Worm (Caenorhabditis elegans) whole organism, late embryonic: ENCODE results near the gene xbx-9.

Source experiments
- C08G9.2 ChIP-seq: sonication (generic microtip); optimal IDR thresholded peaks from 2 replicates; lab custom pipeline; 2016; ENCODE audit warnings: mild to moderate bottlenecking, missing genetic modification characterization, moderate library complexity, missing compliant biosample characterization
- Y22D7AL.16 ChIP-seq: sonication (generic microtip); optimal IDR thresholded peaks from 2 replicates; lab custom pipeline; 2016; ENCODE audit warnings: missing genetic modification characterization, missing compliant biosample characterization
- ceh-14 ChIP-seq: sonication (generic microtip); optimal IDR thresholded peaks from 2 replicates; lab custom pipeline; 2016; ENCODE audit warnings: missing genotype, missing genetic modification characterization, missing compliant biosample characterization
- ceh-19 ChIP-seq: fragments of 200-800 bp; sonication (Bioruptor generic); optimal IDR thresholded peaks from 2 replicates; lab custom pipeline; 2018; ENCODE audit warnings: mild to moderate bottlenecking, missing genetic modification characterization, missing compliant biosample characterization
- ceh-22 ChIP-seq: sonication (generic microtip); optimal IDR thresholded peaks from 2 replicates; lab custom pipeline; 2017; ENCODE audit warnings: missing biosample characterization, missing genetic modification characterization
- ceh-24 ChIP-seq: sonication (generic microtip); optimal IDR thresholded peaks from 2 replicates; lab custom pipeline; 2016; ENCODE audit warnings: mild to moderate bottlenecking, missing genetic modification characterization, missing compliant biosample characterization
- ceh-30 ChIP-seq: fragments of 150-350 bp; optimal IDR thresholded peaks from 2 replicates; lab custom pipeline; 2014; ENCODE audit warnings: missing biosample characterization, missing genetic modification characterization
- ceh-34 ChIP-seq: sonication (generic microtip); optimal IDR thresholded peaks from 2 replicates; lab custom pipeline; 2016; ENCODE audit warnings: mild to moderate bottlenecking, missing genetic modification characterization, missing compliant biosample characterization
- dmd-4 ChIP-seq: sonication (generic microtip); optimal IDR thresholded peaks from 2 replicates; lab custom pipeline; 2016; ENCODE audit warnings: borderline replicate concordance, missing genetic modification characterization, missing compliant biosample characterization
- elt-2 ChIP-seq: sonication (generic microtip); optimal IDR thresholded peaks from 2 replicates; lab custom pipeline; 2016; ENCODE audit warnings: missing genetic modification reagents, missing genetic modification characterization, missing compliant biosample characterization
- ets-4 ChIP-seq: sonication (generic microtip); optimal IDR thresholded peaks from 2 replicates; lab custom pipeline; 2016; ENCODE audit warnings: missing genetic modification characterization, missing compliant biosample characterization
- eyg-1 ChIP-seq: sonication (generic microtip); optimal IDR thresholded peaks from 2 replicates; lab custom pipeline; 2016; ENCODE audit warnings: missing genotype, missing genetic modification characterization, missing compliant biosample characterization
- fax-1 ChIP-seq: sonication (generic microtip); optimal IDR thresholded peaks from 2 replicates; lab custom pipeline; 2016; ENCODE audit warnings: missing genotype, missing genetic modification characterization, missing compliant biosample characterization
- fkh-10 ChIP-seq: fragments of 150-350 bp; optimal IDR thresholded peaks from 2 replicates; lab custom pipeline; 2014; ENCODE audit warnings: missing biosample characterization, missing genetic modification reagents, missing genetic modification characterization
- fkh-6 ChIP-seq: sonication (generic microtip); optimal IDR thresholded peaks from 2 replicates; lab custom pipeline; 2016; ENCODE audit warnings: missing genetic modification characterization, missing compliant biosample characterization
- gmeb-2 ChIP-seq: sonication (generic microtip); optimal IDR thresholded peaks from 2 replicates; lab custom pipeline; 2016; ENCODE audit warnings: missing genetic modification characterization, inconsistent platforms, missing compliant biosample characterization
- hlh-6 ChIP-seq: sonication (generic microtip); optimal IDR thresholded peaks from 2 replicates; lab custom pipeline; 2016; ENCODE audit warnings: missing genotype, missing genetic modification characterization, missing compliant biosample characterization
- hlh-8 ChIP-seq: sonication (generic microtip); optimal IDR thresholded peaks from 2 replicates; lab custom pipeline; 2016; ENCODE audit warnings: missing genotype, missing genetic modification characterization, missing compliant biosample characterization
- lim-6 ChIP-seq: sonication (generic microtip); optimal IDR thresholded peaks from 2 replicates; lab custom pipeline; 2016; ENCODE audit warnings: missing genetic modification characterization, missing compliant biosample characterization
- madf-2 ChIP-seq: sonication (generic microtip); optimal IDR thresholded peaks from 2 replicates; lab custom pipeline; 2017; ENCODE audit warnings: missing genetic modification characterization, missing compliant biosample characterization
- odd-2 ChIP-seq: sonication (generic microtip); optimal IDR thresholded peaks from 2 replicates; lab custom pipeline; 2017; ENCODE audit warnings: antibody characterized with exemption, mild to moderate bottlenecking, missing genetic modification characterization, missing compliant biosample characterization
- pax-1 ChIP-seq: fragments of 150-350 bp; optimal IDR thresholded peaks from 2 replicates; lab custom pipeline; 2014; ENCODE audit warnings: missing biosample characterization, missing genetic modification characterization
- pha-4 ChIP-seq: fragments of 150-350 bp; optimal IDR thresholded peaks from 2 replicates; lab custom pipeline; 2018; ENCODE audit warnings: missing biosample characterization, missing genetic modification reagents, missing genetic modification characterization
- pqm-1 ChIP-seq: sonication (generic microtip); optimal IDR thresholded peaks from 2 replicates; lab custom pipeline; 2016; ENCODE audit warnings: missing genetic modification characterization, missing compliant biosample characterization
- pros-1 ChIP-seq: fragments of 150-350 bp; optimal IDR thresholded peaks from 2 replicates; lab custom pipeline; 2014; ENCODE audit warnings: missing biosample characterization, missing genetic modification reagents, missing genetic modification characterization
- ref-2 ChIP-seq: sonication (generic microtip); optimal IDR thresholded peaks from 2 replicates; lab custom pipeline; 2016; ENCODE audit warnings: missing genetic modification characterization, missing compliant biosample characterization
- rnt-1 ChIP-seq: sonication (generic microtip); optimal IDR thresholded peaks from 2 replicates; lab custom pipeline; 2016; ENCODE audit warnings: missing genetic modification characterization, missing compliant biosample characterization
- sdc-2 ChIP-seq: sonication (generic microtip); optimal IDR thresholded peaks from 2 replicates; lab custom pipeline; 2016; ENCODE audit warnings: missing genotype, missing genetic modification characterization, missing compliant biosample characterization
- sox-4 ChIP-seq: sonication (generic microtip); optimal IDR thresholded peaks from 2 replicates; lab custom pipeline; 2017; ENCODE audit warnings: mild to moderate bottlenecking, missing genetic modification characterization, inconsistent platforms, missing compliant biosample characterization
- tbx-2 ChIP-seq: sonication (generic microtip); optimal IDR thresholded peaks from 2 replicates; lab custom pipeline; 2016; ENCODE audit warnings: missing genetic modification characterization, missing compliant biosample characterization
- tbx-7 ChIP-seq: sonication (generic microtip); optimal IDR thresholded peaks from 2 replicates; lab custom pipeline; 2016; ENCODE audit warnings: missing genotype, missing genetic modification characterization, missing compliant biosample characterization
- ttx-3 ChIP-seq: sonication (generic microtip); optimal IDR thresholded peaks from 2 replicates; lab custom pipeline; 2016; ENCODE audit warnings: missing genetic modification reagents, missing genetic modification characterization, missing compliant biosample characterization
- unc-3 ChIP-seq, 2 experiments: fragments of 200-800 bp in 1 of 2; sonication (Bioruptor generic) in 1 of 2; sonication (generic microtip) in 1 of 2; conservative IDR thresholded peaks in 1 of 2; optimal IDR thresholded peaks in 1 of 2; 2 replicates each; pipeline versions ENCODE4 v1.3.6 to Lab custom; 2016 to 2022; ENCODE audit warnings: missing compliant biosample characterization in 2 of 2, missing genetic modification characterization in 2 of 2, missing genetic modification reagents in 1 of 2
- unc-42 ChIP-seq: sonication (generic microtip); optimal IDR thresholded peaks from 2 replicates; lab custom pipeline; 2016; ENCODE audit warnings: missing genotype, missing genetic modification characterization, missing compliant biosample characterization
- unc-86 ChIP-seq: sonication (generic microtip); optimal IDR thresholded peaks from 2 replicates; lab custom pipeline; 2016; ENCODE audit warnings: missing genetic modification characterization, missing compliant biosample characterization
- ztf-16 ChIP-seq: sonication (generic microtip); optimal IDR thresholded peaks from 2 replicates; lab custom pipeline; 2017; ENCODE audit warnings: missing genetic modification characterization, missing compliant biosample characterization

xbx-9 gene

ce11 chrV:12751495-12752050, 17.6 kb downstream of the xbx-9 start, which contains the start of gene C15C8.6:
Gene C15C8.6, minus strand, starts transcription at chrV:12751545.
- TF ChIP-seq ceh-19 (GFP tag; lab: Kevin White, UChicago): no peak
- no peak for TF ChIP-seq ceh-24

ce11 chrV:12752407-12752806, 18.4 kb downstream of the xbx-9 start, which contains the start of gene C15C8.8:
Gene C15C8.8, minus strand, starts transcription at chrV:12752507.
- TF ChIP-seq rnt-1 (tag; lab: Kevin White, UChicago): no peak
- no peak for TF ChIP-seq gmeb-2
- no peak for TF ChIP-seq unc-3 (GFP tag; conservative IDR thresholded peaks at IDR 0.05; lab: Robert Waterston, UW)
- no peak for TF ChIP-seq unc-3 (tag; optimal IDR thresholded peaks at IDR 0.05; lab: Kevin White, UChicago)
- TF ChIP-seq ceh-22: no peak
- no peak for TF ChIP-seq pax-1 (tag; lab: Kevin White, UChicago)
- no peak for TF ChIP-seq fax-1 (tag; lab: Kevin White, UChicago)
- TF ChIP-seq tbx-2 (tag; lab: Kevin White, UChicago): no peak
- TF ChIP-seq fkh-6: no peak
- no peak for TF ChIP-seq madf-2 (tag; lab: Kevin White, UChicago)
- no peak for TF ChIP-seq hlh-8 (tag; lab: Kevin White, UChicago)
- TF ChIP-seq C08G9.2 (tag; lab: Kevin White, UChicago): no peak
- TF ChIP-seq ceh-19 (GFP tag; lab: Kevin White, UChicago): no peak
- no peak for TF ChIP-seq ets-4 (tag; lab: Kevin White, UChicago)
- TF ChIP-seq pros-1: no peak
- no peak for TF ChIP-seq pha-4 (tag; lab: Kevin White, UChicago)

- no peak for TF ChIP-seq rnt-1 (tag; lab: Kevin White, UChicago)
- TF ChIP-seq tbx-7 (tag; lab: Kevin White, UChicago): no peak
- no peak for TF ChIP-seq fkh-10 (GFP tag; lab: Kevin White, UChicago)
- TF ChIP-seq ttx-3: no peak
- TF ChIP-seq dmd-4 (tag; lab: Kevin White, UChicago): no peak
- no peak for TF ChIP-seq elt-2 (tag; lab: Kevin White, UChicago)
- no peak for TF ChIP-seq ceh-30
- no peak for TF ChIP-seq sox-4
- TF ChIP-seq ceh-34 (tag; lab: Kevin White, UChicago): no peak
- no peak for TF ChIP-seq sdc-2
- no peak for TF ChIP-seq Y22D7AL.16 (tag; lab: Kevin White, UChicago)
- TF ChIP-seq pax-1 (tag; lab: Kevin White, UChicago): no peak
- no peak for TF ChIP-seq ztf-16 (tag; lab: Kevin White, UChicago)
- TF ChIP-seq unc-86 (tag; lab: Kevin White, UChicago): no peak
- no peak for TF ChIP-seq gmeb-2
- TF ChIP-seq unc-42 (tag; lab: Kevin White, UChicago): no peak
- no peak for TF ChIP-seq lim-6
- TF ChIP-seq pqm-1: no peak
- TF ChIP-seq tbx-2 (tag; lab: Kevin White, UChicago): no peak
Observed at ce11 chrV:12754839-12755238, 20.8 kb downstream of the xbx-9 start, which contains the start of gene gpa-13. Gene gpa-13, minus strand, starts transcription at chrV:12754939.

DNA sequence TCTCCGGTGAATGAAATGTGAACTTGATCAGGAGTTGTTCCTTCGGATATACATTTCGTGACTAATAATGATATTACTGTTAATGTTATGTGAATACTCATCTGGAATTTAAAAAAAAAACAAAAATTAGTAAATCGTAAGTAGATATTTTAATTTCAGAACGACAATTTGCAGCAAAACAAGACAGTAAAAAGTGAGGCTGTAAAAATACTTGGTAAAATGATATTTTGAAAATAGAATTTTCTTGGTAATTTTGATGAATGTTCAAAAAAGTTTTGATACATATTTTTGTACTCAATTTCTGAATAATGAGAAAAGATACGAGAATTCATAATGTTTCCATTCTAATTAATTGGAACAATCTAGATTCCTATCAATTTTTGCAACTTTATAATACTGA, 25.7 kb downstream of the xbx-9 start, which contains the start of gene papl-1:
papl-1 (minus strand) TSS at position 101 of the 400 bp plus-strand sequence.
- TF ChIP-seq pros-1 (no peak), gmeb-2 (no peak), ceh-30 (no peak), dmd-4 (tag; lab: Kevin White, UChicago) (no peak), sdc-2 (no peak), ttx-3 (no peak), rnt-1 (tag; lab: Kevin White, UChicago) (no peak), ets-4 (tag; lab: Kevin White, UChicago) (no peak), ref-2 (tag; lab: Kevin White, UChicago) (no peak), elt-2 (tag; lab: Kevin White, UChicago) (no peak), pax-1 (tag; lab: Kevin White, UChicago) (no peak), hlh-8 (tag; lab: Kevin White, UChicago) (no peak), eyg-1 (tag; lab: Kevin White, UChicago) (no peak), fkh-6 (no peak), unc-3 (GFP tag; conservative IDR thresholded peaks at IDR 0.05; lab: Robert Waterston, UW) (no peak), unc-3 (tag; optimal IDR thresholded peaks at IDR 0.05; lab: Kevin White, UChicago) (no peak), fkh-10 (GFP tag; lab: Kevin White, UChicago) (no peak), odd-2 (no peak), ceh-14 (no peak), hlh-6 (tag; lab: Kevin White, UChicago) (no peak)
- TF ChIP-seq, all 69 proteins: peak for 0
